Worm (Caenorhabditis elegans) whole organism, L4 larva: ENCODE data around the gene clec-217.

ENCODE experiments used
- ZK546.5 ChIP-seq, 2 experiments: sonication (generic microtip); optimal IDR thresholded peaks; 2 replicates each; lab custom pipeline; 2017; ENCODE audit warnings: missing biosample characterization in 2 of 2, missing genetic modification characterization in 2 of 2
- arid-1 ChIP-seq: fragments of 200-800 bp; sonication (Bioruptor generic); conservative IDR thresholded peaks from 2 replicates; pipeline ENCODE4 v1.3.6; 2022; ENCODE audit warnings: missing genetic modification reagents, missing genetic modification characterization, missing compliant biosample characterization
- ceh-82 ChIP-seq: sonication (generic microtip); optimal IDR thresholded peaks from 2 replicates; lab custom pipeline; 2017; ENCODE audit warnings: missing biosample characterization, missing genetic modification characterization
- ces-1 ChIP-seq: fragments of 150-350 bp; sonication (generic microtip); optimal IDR thresholded peaks from 4 replicates; lab custom pipeline; 2014; ENCODE audit warnings: missing biosample characterization, missing genetic modification reagents, missing genetic modification characterization
- daf-19 ChIP-seq: fragments of 200-800 bp; sonication (Bioruptor generic); conservative IDR thresholded peaks from 2 replicates; pipeline ENCODE4 v1.3.6; 2022; ENCODE audit warnings: missing genetic modification characterization, missing compliant biosample characterization
- fos-1 ChIP-seq: fragments of 150-350 bp; optimal IDR thresholded peaks from 2 replicates; lab custom pipeline; 2014; ENCODE audit warnings: missing biosample characterization, missing genetic modification characterization
- lin-13 ChIP-seq: fragments of 150-350 bp; optimal IDR thresholded peaks from 2 replicates; lab custom pipeline; 2014; ENCODE audit warnings: missing biosample characterization, missing genetic modification reagents, missing genetic modification characterization
- lin-15B ChIP-seq: fragments of 150-350 bp; sonication (generic microtip); optimal IDR thresholded peaks from 3 replicates; lab custom pipeline; 2014; ENCODE audit warnings: missing biosample characterization, missing genetic modification characterization
- lsy-2 ChIP-seq, 2 experiments: fragments of 150-350 bp in 1 of 2; sonication (generic microtip) in 1 of 2; optimal IDR thresholded peaks; 2 replicates each; lab custom pipeline; 2014 to 2017; ENCODE audit warnings: missing biosample characterization in 2 of 2, missing genetic modification characterization in 2 of 2
- nhr-102 ChIP-seq: sonication (generic microtip); optimal IDR thresholded peaks from 2 replicates; lab custom pipeline; 2016; ENCODE audit warnings: mild to moderate bottlenecking, missing genetic modification characterization, moderate library complexity, missing compliant biosample characterization
- pqm-1 ChIP-seq: sonication (generic microtip); optimal IDR thresholded peaks from 2 replicates; lab custom pipeline; 2017; ENCODE audit warnings: missing biosample characterization, missing genetic modification characterization
- unc-130 ChIP-seq: sonication (generic microtip); optimal IDR thresholded peaks from 2 replicates; lab custom pipeline; 2016; ENCODE audit warnings: missing genetic modification reagents, missing genetic modification characterization, missing compliant biosample characterization
- unc-39 ChIP-seq: sonication (generic microtip); optimal IDR thresholded peaks from 2 replicates; lab custom pipeline; 2017; ENCODE audit warnings: missing biosample characterization, missing genetic modification characterization
- ztf-11 ChIP-seq: fragments of 150-350 bp; optimal IDR thresholded peaks from 2 replicates; lab custom pipeline; 2014; ENCODE audit warnings: missing biosample characterization, missing genetic modification characterization

ce11 chrV:7943568-7943967 is 15.1 kb downstream of the clec-217 start, which contains the start of gene Y97E10B.1:
- TF ChIP-seq ceh-82 (no peak), lin-13 (GFP tag; lab: Kevin White, UChicago) (no peak), ztf-11 (tag; lab: Kevin White, UChicago) (no peak), nhr-102 (tag; lab: Kevin White, UChicago) (no peak), lsy-2 (tag; optimal IDR thresholded peaks at IDR 0.05; lab: Kevin White, UChicago) (no peak), fos-1 (tag; lab: Kevin White, UChicago) (no peak), arid-1 (GFP tag; lab: Robert Waterston, UW) (no peak), ZK546.5 (tag; optimal IDR thresholded peaks at IDR 0.05; lab: Kevin White, UChicago) (no peak), unc-39 (no peak), pqm-1 (tag; lab: Kevin White, UChicago) (no peak), unc-130 (GFP tag; lab: Kevin White, UChicago) (no peak), lin-15B (tag; lab: Kevin White, UChicago) (no peak), ces-1 (GFP tag; lab: Kevin White, UChicago) (no peak), daf-19 (GFP tag; lab: Robert Waterston, UW) (no peak)
